Worm (Caenorhabditis elegans) whole organism, L1 larva: Measurements from ENCODE around the gene K05F1.13.

Experiments used
- dpl-1 ChIP-seq, 3 experiments: fragments of 150-350 bp in 2 of 3; sonication (generic microtip) in 1 of 3; optimal IDR thresholded peaks; 2 replicates each; lab custom pipeline; 2014 to 2017; ENCODE audit warnings: missing biosample characterization in 3 of 3, missing genetic modification characterization in 3 of 3, missing genetic modification reagents in 3 of 3
- ets-5 ChIP-seq: fragments of 200-800 bp; sonication (Bioruptor generic); IDR thresholded peaks from 2 replicates; pipeline ENCODE4 v1.3.6; 2022; ENCODE audit warnings: missing genetic modification characterization, missing compliant biosample characterization

ce11 chrII:5747312-5747711, 41.6 kb upstream of the K05F1.13 start:
- TF ChIP-seq ets-5 (GFP tag; lab: Robert Waterston, UW) (no peak), dpl-1 (GFP tag; optimal IDR thresholded peaks at IDR 0.05; lab: Kevin White, UChicago) (no peak)
